Fruit fly (Drosophila melanogaster): ENCODE measurements around the gene CG31097.
A peak's percentile ranks its signal among the peaks of the same experiment; 100 is the strongest.

Gene CG31097

dm6 chr3R:25258628-25259240 lies 38.8 kb downstream of the CG31097 start, which contains the start of gene CG11857 (continued):
- TF ChIP-seq CG7556 (GFP tag; optimal IDR thresholded peaks at IDR 0.05) (peak; percentile 96), CG13296 (GFP tag; optimal IDR thresholded peaks at IDR 0.05) (peak; percentile 93), Hsf (GFP tag; optimal IDR thresholded peaks at IDR 0.05) (peak; percentile 99), CG7839 (tag; optimal IDR thresholded peaks at IDR 0.05) (peak; percentile 98), tx (GFP tag; optimal IDR thresholded peaks at IDR 0.05) (peak; percentile 96), CG5245 (GFP tag; optimal IDR thresholded peaks at IDR 0.05) (peak; percentile 98), esg (GFP tag; conservative IDR thresholded peaks at IDR 0.05) (peak; percentile 99), Gsc (GFP tag; IDR thresholded peaks at IDR 0.05) (peak; percentile 96), Hmr (GFP tag; optimal IDR thresholded peaks at IDR 0.05) (peak; percentile 97), bcd (GFP tag; optimal IDR thresholded peaks at IDR 0.05) (peak; percentile 97), CG12219 (GFP tag; optimal IDR thresholded peaks at IDR 0.05) (peak; percentile 92), gsb (GFP tag; IDR thresholded peaks at IDR 0.05) (peak; percentile 97), Scr (GFP tag; IDR thresholded peaks at IDR 0.05; ENCODE audit: partially characterized antibody) (peak; percentile 100), CG11093 (GFP tag; IDR thresholded peaks at IDR 0.05) (peak; percentile 99), Pdp1 (GFP tag; optimal IDR thresholded peaks at IDR 0.05) (peak; percentile 98), bbx (GFP tag; IDR thresholded peaks at IDR 0.05; ENCODE audit: partially characterized antibody) (peak; percentile 98), zen2 (GFP tag; IDR thresholded peaks at IDR 0.05; ENCODE audit: partially characterized antibody) (peak; percentile 99), CG12769 (tag; optimal IDR thresholded peaks at IDR 0.05) (peak; percentile 98), CG5953 (GFP tag; IDR thresholded peaks at IDR 0.05) (peak; percentile 96), zfh1 (GFP tag; IDR thresholded peaks at IDR 0.05) (peak; percentile 99), CG18011 (GFP tag; optimal IDR thresholded peaks at IDR 0.05) (peak; percentile 90), CG7271 (tag; optimal IDR thresholded peaks at IDR 0.05) (peak; percentile 95), ci (GFP tag; IDR thresholded peaks at IDR 0.05) (peak; percentile 99), HmgZ (tag; optimal IDR thresholded peaks at IDR 0.05) (peak; percentile 99), Tbp (GFP tag; optimal IDR thresholded peaks at IDR 0.05) (no peak), ken (GFP tag; IDR thresholded peaks at IDR 0.05) (peak; percentile 99), Dll (GFP tag; IDR thresholded peaks at IDR 0.05; ENCODE audit: partially characterized antibody) (peak; percentile 100), CG34224 (GFP tag; IDR thresholded peaks at IDR 0.05; ENCODE audit: partially characterized antibody) (peak; percentile 100), Atf6 (GFP tag; IDR thresholded peaks at IDR 0.05) (peak; percentile 98), ash1 (GFP tag; optimal IDR thresholded peaks at IDR 0.05) (peak; percentile 84), ase (GFP tag; IDR thresholded peaks at IDR 0.05) (peak; percentile 99), cwo (GFP tag; optimal IDR thresholded peaks at IDR 0.05) (peak; percentile 90), fd64A (GFP tag; optimal IDR thresholded peaks at IDR 0.05) (peak; percentile 78), Side (GFP tag; optimal IDR thresholded peaks at IDR 0.05) (peak; percentile 95), Neu2 (GFP tag; optimal IDR thresholded peaks at IDR 0.05; ENCODE audit: borderline replicate concordance) (peak; percentile 83), bsh (GFP tag; optimal IDR thresholded peaks at IDR 0.05) (peak; percentile 69 to 98), ewg (GFP tag; optimal IDR thresholded peaks at IDR 0.05) (peak; percentile 92), Xrp1 (GFP tag; IDR thresholded peaks at IDR 0.05) (peak; percentile 99), CG10959 (GFP tag; IDR thresholded peaks at IDR 0.05) (peak; percentile 99), sc (optimal IDR thresholded peaks at IDR 0.05) (no peak), sc (GFP tag; optimal IDR thresholded peaks at IDR 0.05) (peak; percentile 94), cad (GFP tag; optimal IDR thresholded peaks at IDR 0.05) (no peak), HLHmδ (GFP tag; optimal IDR thresholded peaks at IDR 0.05) (peak; percentile 12), repo (GFP tag; optimal IDR thresholded peaks at IDR 0.05) (peak; percentile 95), seq (GFP tag; IDR thresholded peaks at IDR 0.05) (peak; percentile 97), CG10274 (GFP tag; optimal IDR thresholded peaks at IDR 0.05) (peak; percentile 81), CG6254 (GFP tag; optimal IDR thresholded peaks at IDR 0.05) (peak; percentile 74), CG14860 (GFP tag; IDR thresholded peaks at IDR 0.05; ENCODE audit: partially characterized antibody) (peak; percentile 100), Deaf1 (tag; optimal IDR thresholded peaks at IDR 0.05) (peak; percentile 79)
